Fruit fly (Drosophila melanogaster) whole organism, embryonic: ENCODE measurements around the gene CG14111.

Experiments used
- CG17359 ChIP-seq: fragments of 200-800 bp; sonication (Bioruptor generic); optimal IDR thresholded peaks from 3 replicates; lab custom pipeline; 2018; ENCODE audit warnings: missing biosample characterization, mild to moderate bottlenecking, missing genetic modification characterization, moderate library complexity
- CG7745 ChIP-seq: fragments of 200-800 bp; sonication (Bioruptor generic); optimal IDR thresholded peaks from 2 replicates; lab custom pipeline; 2018; ENCODE audit warnings: missing biosample characterization, mild to moderate bottlenecking, missing genetic modification characterization, moderate library complexity
- CG9932 ChIP-seq: fragments of 200-800 bp; sonication (Bioruptor generic); IDR thresholded peaks from 2 replicates; pipeline ENCODE4 v1.3.6; 2022; ENCODE audit warnings: missing biosample characterization, missing genetic modification characterization
- Dip2 ChIP-seq: fragments of 200-800 bp; sonication (Bioruptor generic); IDR thresholded peaks from 2 replicates; pipeline ENCODE4 v1.3.6; 2022; ENCODE audit warnings: missing biosample characterization, missing genetic modification characterization

DNA sequence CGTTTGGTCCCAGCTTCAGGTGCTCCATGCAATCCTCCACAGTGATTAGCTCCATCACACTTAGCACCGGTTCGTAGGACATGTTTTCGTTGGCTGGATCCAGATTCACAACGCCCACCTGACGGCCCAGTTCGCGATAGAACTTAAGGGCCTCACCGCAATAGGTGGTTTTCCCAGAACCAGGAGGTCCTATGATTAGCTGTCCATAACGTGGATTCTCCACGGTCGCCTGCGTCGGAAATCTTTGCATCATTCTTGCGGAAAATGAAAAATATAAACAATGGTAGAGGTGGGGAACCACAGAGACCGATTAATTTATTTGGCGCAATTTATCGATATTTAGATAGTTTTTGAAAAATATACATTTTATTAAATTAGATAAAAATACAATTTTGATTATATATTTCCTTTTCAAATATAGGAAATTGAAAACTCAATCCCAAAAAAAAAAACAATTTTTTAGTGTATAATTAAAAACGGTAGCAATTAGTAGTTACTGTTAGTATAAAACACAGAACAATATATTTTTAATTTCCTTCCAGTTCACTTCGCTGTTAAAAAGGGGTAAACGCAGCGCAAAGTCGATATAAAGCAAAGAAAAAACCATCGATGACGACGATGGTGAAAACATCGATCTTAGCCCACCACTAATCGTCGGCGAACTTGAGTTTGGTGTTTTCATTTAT, 34.6 kb downstream of the CG14111 start, which contains the start of the genes CG10222 and flr:
- no peak for TF ChIP-seq CG7745
- TF ChIP-seq CG9932 (GFP tag; lab: Robert Waterston, UW) = peak; percentile 56
- TF ChIP-seq CG17359 = no peak
- no peak for TF ChIP-seq Dip2 (GFP tag; lab: Robert Waterston, UW)
